Fruit fly (Drosophila melanogaster): ENCODE data around the gene Gr21a.

dm6 chr2L:735772-736171, 44.5 kb upstream of the Gr21a start:
- TF ChIP-seq Crg-1 (GFP tag; optimal IDR thresholded peaks at IDR 0.05) (no peak), CG7045 (GFP tag; optimal IDR thresholded peaks at IDR 0.05) (no peak), ovo (GFP tag; optimal IDR thresholded peaks at IDR 0.05) (no peak), cic (GFP tag; optimal IDR thresholded peaks at IDR 0.05) (no peak), Hr96 (GFP tag; optimal IDR thresholded peaks at IDR 0.05) (no peak), pad (GFP tag; optimal IDR thresholded peaks at IDR 0.05) (no peak), cnc (optimal IDR thresholded peaks at IDR 0.05) (no peak), tj (GFP tag; optimal IDR thresholded peaks at IDR 0.05) (no peak), Mnt (GFP tag; optimal IDR thresholded peaks at IDR 0.05) (no peak), CG7101 (tag; optimal IDR thresholded peaks at IDR 0.05) (no peak), CG11617 (GFP tag; optimal IDR thresholded peaks at IDR 0.05) (no peak), CG33017 (tag; optimal IDR thresholded peaks at IDR 0.05) (no peak)

All from whole organism, adult.